Worm (Caenorhabditis elegans) whole organism, late embryonic: Measurements from ENCODE around the gene C23H4.8.

Source experiments
- C08G9.2 ChIP-seq: sonication (generic microtip); optimal IDR thresholded peaks from 2 replicates; lab custom pipeline; 2016; ENCODE audit warnings: mild to moderate bottlenecking, missing genetic modification characterization, moderate library complexity, missing compliant biosample characterization
- T23F11.4 ChIP-seq: fragments of 200-800 bp; sonication (Bioruptor generic); optimal IDR thresholded peaks from 2 replicates; lab custom pipeline; 2018; ENCODE audit warnings: mild to moderate bottlenecking, missing genetic modification characterization, missing compliant biosample characterization
- Y22D7AL.16 ChIP-seq: sonication (generic microtip); optimal IDR thresholded peaks from 2 replicates; lab custom pipeline; 2016; ENCODE audit warnings: missing genetic modification characterization, missing compliant biosample characterization
- ahr-1 ChIP-seq: sonication (generic microtip); optimal IDR thresholded peaks from 2 replicates; lab custom pipeline; 2016; ENCODE audit warnings: missing genetic modification characterization, missing compliant biosample characterization
- ceh-14 ChIP-seq: sonication (generic microtip); optimal IDR thresholded peaks from 2 replicates; lab custom pipeline; 2016; ENCODE audit warnings: missing genotype, missing genetic modification characterization, missing compliant biosample characterization
- ceh-19 ChIP-seq: fragments of 200-800 bp; sonication (Bioruptor generic); optimal IDR thresholded peaks from 2 replicates; lab custom pipeline; 2018; ENCODE audit warnings: mild to moderate bottlenecking, missing genetic modification characterization, missing compliant biosample characterization
- ceh-22 ChIP-seq: sonication (generic microtip); optimal IDR thresholded peaks from 2 replicates; lab custom pipeline; 2017; ENCODE audit warnings: missing biosample characterization, missing genetic modification characterization
- ceh-24 ChIP-seq: sonication (generic microtip); optimal IDR thresholded peaks from 2 replicates; lab custom pipeline; 2016; ENCODE audit warnings: mild to moderate bottlenecking, missing genetic modification characterization, missing compliant biosample characterization
- ceh-30 ChIP-seq: fragments of 150-350 bp; optimal IDR thresholded peaks from 2 replicates; lab custom pipeline; 2014; ENCODE audit warnings: missing biosample characterization, missing genetic modification characterization
- ceh-34 ChIP-seq: sonication (generic microtip); optimal IDR thresholded peaks from 2 replicates; lab custom pipeline; 2016; ENCODE audit warnings: mild to moderate bottlenecking, missing genetic modification characterization, missing compliant biosample characterization
- dve-1 ChIP-seq: sonication (generic microtip); optimal IDR thresholded peaks from 2 replicates; lab custom pipeline; 2017; ENCODE audit warnings: antibody characterized with exemption, mild to moderate bottlenecking, missing genetic modification characterization, missing compliant biosample characterization
- elt-4 ChIP-seq: sonication (generic microtip); optimal IDR thresholded peaks from 2 replicates; lab custom pipeline; 2016; ENCODE audit warnings: missing genetic modification characterization, missing compliant biosample characterization
- eyg-1 ChIP-seq: sonication (generic microtip); optimal IDR thresholded peaks from 2 replicates; lab custom pipeline; 2016; ENCODE audit warnings: missing genotype, missing genetic modification characterization, missing compliant biosample characterization
- fkh-10 ChIP-seq: fragments of 150-350 bp; optimal IDR thresholded peaks from 2 replicates; lab custom pipeline; 2014; ENCODE audit warnings: missing biosample characterization, missing genetic modification reagents, missing genetic modification characterization
- fkh-6 ChIP-seq: sonication (generic microtip); optimal IDR thresholded peaks from 2 replicates; lab custom pipeline; 2016; ENCODE audit warnings: missing genetic modification characterization, missing compliant biosample characterization
- hlh-13 ChIP-seq: fragments of 200-800 bp; sonication (Bioruptor generic); optimal IDR thresholded peaks from 2 replicates; lab custom pipeline; 2018; ENCODE audit warnings: mild to moderate bottlenecking, missing genetic modification characterization, missing compliant biosample characterization
- hlh-30 ChIP-seq: sonication (generic microtip); optimal IDR thresholded peaks from 2 replicates; lab custom pipeline; 2017; ENCODE audit warnings: antibody characterized with exemption, missing genetic modification characterization, missing compliant biosample characterization; ENCODE audit not compliant: insufficient read depth
- hlh-8 ChIP-seq: sonication (generic microtip); optimal IDR thresholded peaks from 2 replicates; lab custom pipeline; 2016; ENCODE audit warnings: missing genotype, missing genetic modification characterization, missing compliant biosample characterization
- lim-6 ChIP-seq: sonication (generic microtip); optimal IDR thresholded peaks from 2 replicates; lab custom pipeline; 2016; ENCODE audit warnings: missing genetic modification characterization, missing compliant biosample characterization
- mec-3 ChIP-seq: sonication (generic microtip); optimal IDR thresholded peaks from 2 replicates; lab custom pipeline; 2016; ENCODE audit warnings: borderline replicate concordance, missing genetic modification characterization, missing compliant biosample characterization
- nfya-1 ChIP-seq: sonication (generic microtip); optimal IDR thresholded peaks from 2 replicates; lab custom pipeline; 2017; ENCODE audit warnings: missing genetic modification characterization, mild to moderate bottlenecking, missing compliant biosample characterization, antibody characterized with exemption, moderate library complexity
- npax-4 ChIP-seq: sonication (generic microtip); optimal IDR thresholded peaks from 2 replicates; lab custom pipeline; 2016; ENCODE audit warnings: missing genetic modification characterization, missing compliant biosample characterization
- pat-9 ChIP-seq: fragments of 200-800 bp; sonication (Bioruptor generic); optimal IDR thresholded peaks from 2 replicates; lab custom pipeline; 2018; ENCODE audit warnings: mild to moderate bottlenecking, missing genetic modification characterization, moderate library complexity, missing compliant biosample characterization
- pha-4 ChIP-seq: fragments of 150-350 bp; optimal IDR thresholded peaks from 2 replicates; lab custom pipeline; 2018; ENCODE audit warnings: missing biosample characterization, missing genetic modification reagents, missing genetic modification characterization
- pqm-1 ChIP-seq: sonication (generic microtip); optimal IDR thresholded peaks from 2 replicates; lab custom pipeline; 2016; ENCODE audit warnings: missing genetic modification characterization, missing compliant biosample characterization
- pros-1 ChIP-seq: fragments of 150-350 bp; optimal IDR thresholded peaks from 2 replicates; lab custom pipeline; 2014; ENCODE audit warnings: missing biosample characterization, missing genetic modification reagents, missing genetic modification characterization
- ref-2 ChIP-seq: sonication (generic microtip); optimal IDR thresholded peaks from 2 replicates; lab custom pipeline; 2016; ENCODE audit warnings: missing genetic modification characterization, missing compliant biosample characterization
- sox-2 ChIP-seq: fragments of 200-800 bp; sonication (Bioruptor generic); IDR thresholded peaks from 2 replicates; pipeline ENCODE4 v1.3.6; 2022; ENCODE audit warnings: missing genetic modification reagents, missing genetic modification characterization, missing compliant biosample characterization
- sox-4 ChIP-seq: sonication (generic microtip); optimal IDR thresholded peaks from 2 replicates; lab custom pipeline; 2017; ENCODE audit warnings: mild to moderate bottlenecking, missing genetic modification characterization, inconsistent platforms, missing compliant biosample characterization
- syd-9 ChIP-seq: sonication (generic microtip); optimal IDR thresholded peaks from 2 replicates; lab custom pipeline; 2016; ENCODE audit warnings: mild to moderate bottlenecking, missing genetic modification characterization, moderate library complexity, missing compliant biosample characterization
- tbx-2 ChIP-seq: sonication (generic microtip); optimal IDR thresholded peaks from 2 replicates; lab custom pipeline; 2016; ENCODE audit warnings: missing genetic modification characterization, missing compliant biosample characterization
- tbx-7 ChIP-seq: sonication (generic microtip); optimal IDR thresholded peaks from 2 replicates; lab custom pipeline; 2016; ENCODE audit warnings: missing genotype, missing genetic modification characterization, missing compliant biosample characterization
- ttx-3 ChIP-seq: sonication (generic microtip); optimal IDR thresholded peaks from 2 replicates; lab custom pipeline; 2016; ENCODE audit warnings: missing genetic modification reagents, missing genetic modification characterization, missing compliant biosample characterization
- unc-3 ChIP-seq, 2 experiments: fragments of 200-800 bp in 1 of 2; sonication (Bioruptor generic) in 1 of 2; sonication (generic microtip) in 1 of 2; conservative IDR thresholded peaks in 1 of 2; optimal IDR thresholded peaks in 1 of 2; 2 replicates each; pipeline versions ENCODE4 v1.3.6 to Lab custom; 2016 to 2022; ENCODE audit warnings: missing compliant biosample characterization in 2 of 2, missing genetic modification characterization in 2 of 2, missing genetic modification reagents in 1 of 2
- unc-42 ChIP-seq: sonication (generic microtip); optimal IDR thresholded peaks from 2 replicates; lab custom pipeline; 2016; ENCODE audit warnings: missing genotype, missing genetic modification characterization, missing compliant biosample characterization
- unc-55 ChIP-seq: sonication (generic microtip); optimal IDR thresholded peaks from 2 replicates; lab custom pipeline; 2017; ENCODE audit warnings: missing biosample characterization, missing genetic modification reagents, missing genetic modification characterization
- zip-5 ChIP-seq: sonication (generic microtip); optimal IDR thresholded peaks from 2 replicates; lab custom pipeline; 2016; ENCODE audit warnings: missing genetic modification characterization, missing compliant biosample characterization
- ztf-16 ChIP-seq: sonication (generic microtip); optimal IDR thresholded peaks from 2 replicates; lab custom pipeline; 2017; ENCODE audit warnings: missing genetic modification characterization, missing compliant biosample characterization

The C23H4.8 gene

ce11 chrX:12171631-12172348 lies 45.3 kb upstream of the C23H4.8 start, which contains the start of gene F57G12.1 (continued):
- TF ChIP-seq T23F11.4 (no peak), sox-2 (GFP tag; lab: Robert Waterston, UW) (no peak), C08G9.2 (peak; percentile 49), unc-55 (peak; percentile 65), fkh-10 (GFP tag; lab: Kevin White, UChicago) (no peak), nfya-1 (tag; lab: Kevin White, UChicago) (peak; percentile 84), unc-3 (GFP tag; conservative IDR thresholded peaks at IDR 0.05; lab: Robert Waterston, UW) (no peak), unc-3 (tag; optimal IDR thresholded peaks at IDR 0.05; lab: Kevin White, UChicago) (no peak), ahr-1 (tag; lab: Kevin White, UChicago) (no peak), unc-42 (tag; lab: Kevin White, UChicago) (peak; percentile 65), tbx-2 (tag; lab: Kevin White, UChicago) (peak; percentile 43), pha-4 (tag; lab: Kevin White, UChicago) (no peak), ceh-22 (tag; lab: Kevin White, UChicago) (no peak), fkh-6 (peak; percentile 8), elt-4 (tag; lab: Kevin White, UChicago) (no peak), syd-9 (tag; lab: Kevin White, UChicago) (peak; percentile 4), hlh-8 (peak; percentile 13), hlh-30 (tag; lab: Kevin White, UChicago) (peak; percentile 79), lim-6 (tag; lab: Kevin White, UChicago) (no peak), ref-2 (tag; lab: Kevin White, UChicago) (peak; percentile 69), mec-3 (no peak), pros-1 (tag; lab: Kevin White, UChicago) (no peak), Y22D7AL.16 (tag; lab: Kevin White, UChicago) (no peak), tbx-7 (tag; lab: Kevin White, UChicago) (no peak), dve-1 (tag; lab: Kevin White, UChicago) (no peak), pat-9 (no peak), ceh-34 (peak; percentile 70), ttx-3 (tag; lab: Kevin White, UChicago) (peak; percentile 30), sox-4 (no peak), pqm-1 (tag; lab: Kevin White, UChicago) (no peak), eyg-1 (tag; lab: Kevin White, UChicago) (peak; percentile 74), ceh-24 (no peak), zip-5 (tag; lab: Kevin White, UChicago) (no peak)

DNA sequence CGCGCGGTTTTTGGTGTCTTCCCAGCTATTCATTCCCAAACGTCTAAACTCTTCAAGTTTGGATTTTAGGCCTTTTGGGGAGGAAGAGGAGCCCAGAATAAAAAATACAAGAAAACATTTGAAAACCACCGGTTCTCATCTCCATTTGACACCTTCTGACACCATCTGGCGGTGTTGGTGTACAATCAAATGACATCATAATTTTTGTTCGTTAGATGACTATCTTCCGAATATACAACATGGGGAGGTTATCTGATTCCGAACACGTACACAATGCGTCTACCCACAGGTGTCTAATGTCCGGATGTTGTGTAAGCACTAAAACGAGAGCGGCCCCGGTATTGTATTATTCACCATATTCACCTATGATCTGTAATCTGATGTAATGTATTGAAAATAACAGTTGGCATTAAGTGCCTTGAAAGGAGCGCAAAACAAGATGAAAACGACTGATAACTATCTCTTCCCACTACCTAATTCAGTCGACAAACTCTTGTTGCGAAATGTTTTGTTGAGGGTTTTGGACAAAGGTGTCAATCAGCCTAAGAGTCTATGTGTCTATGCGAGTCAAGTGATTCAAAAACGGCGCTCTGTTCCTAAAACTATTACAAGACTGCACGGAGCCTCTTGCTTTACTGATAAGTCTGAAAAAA lies 44.4 kb upstream of the C23H4.8 start:
- TF ChIP-seq hlh-8 = no peak
- no peak for TF ChIP-seq ceh-14 (tag; lab: Kevin White, UChicago)
- no peak for TF ChIP-seq fkh-10 (GFP tag; lab: Kevin White, UChicago)
- TF ChIP-seq, all 69 proteins: peak for 0

- no peak for TF ChIP-seq ceh-19 (GFP tag; lab: Kevin White, UChicago)
- no peak for TF ChIP-seq hlh-13
- TF ChIP-seq sox-2 (GFP tag; lab: Robert Waterston, UW) = no peak
- TF ChIP-seq npax-4 (tag; lab: Kevin White, UChicago) = no peak
- no peak for TF ChIP-seq ztf-16 (tag; lab: Kevin White, UChicago)
- no peak for TF ChIP-seq pqm-1 (tag; lab: Kevin White, UChicago)
- no peak for TF ChIP-seq ceh-30
- TF ChIP-seq zip-5 (tag; lab: Kevin White, UChicago) = no peak
- no peak for TF ChIP-seq syd-9 (tag; lab: Kevin White, UChicago)
Measured at ce11 chrX:12173989-12174388, 43.1 kb upstream of the C23H4.8 start.
